Comparison of ENCODE assay signal across 3 fruit fly cellular contexts in the genomic region with DNA sequence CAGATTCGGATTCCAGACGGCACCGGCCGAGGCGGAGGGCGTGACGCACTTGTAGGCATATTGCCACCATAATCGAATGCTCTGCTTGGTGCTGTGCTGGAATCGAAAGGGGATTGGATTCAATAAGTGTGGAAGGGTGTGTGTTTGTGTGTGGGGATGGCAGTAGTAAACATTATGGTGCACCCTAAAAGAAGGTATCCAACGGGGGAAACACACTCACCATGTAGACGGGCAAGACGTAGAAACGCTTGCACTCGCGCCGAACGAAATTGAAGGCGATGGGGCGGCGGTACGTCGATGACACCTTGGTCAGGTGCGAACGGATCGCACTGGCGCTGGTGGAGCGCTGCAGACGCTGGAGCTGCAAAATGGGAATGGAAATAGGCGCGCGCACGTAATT.
TF ChIP-seq lines count a peak whose summit lies in the region.

No protein-coding gene starts in this region.

- no peak for TF ChIP-seq CTCF in whole organism, embryonic (GFP tag; optimal IDR thresholded peaks at IDR 0.05; lab: Kevin White, UChicago)

TF ChIP-seq in whole organism, embryonic, 481 proteins besides CTCF, POLR2A, EP300 and RAD21:
- no peak for TF ChIP-seq scrt (GFP tag; optimal IDR thresholded peaks at IDR 0.05; lab: Kevin White, UChicago)
- TF ChIP-seq B-H1 (GFP tag; IDR thresholded peaks at IDR 0.05; lab: Robert Waterston, UW) = no peak
- TF ChIP-seq dysf (GFP tag; IDR thresholded peaks at IDR 0.05; lab: Robert Waterston, UW) = 0 out of 3 replicates have a peak, but pooled peaks have one; percentile 20
- TF ChIP-seq chinmo (GFP tag; IDR thresholded peaks at IDR 0.05; lab: Robert Waterston, UW; ENCODE audit: partially characterized antibody) = 0 out of 4 replicates have a peak, but pooled peaks have one; percentile 41
- TF ChIP-seq pfk (GFP tag; optimal IDR thresholded peaks at IDR 0.05; lab: Kevin White, UChicago) = no peak
- peak; percentile 89 for TF ChIP-seq Ets65A (GFP tag; lab: Kevin White, UChicago)
- no peak for TF ChIP-seq CG12299 (tag; optimal IDR thresholded peaks at IDR 0.05; lab: Kevin White, UChicago)
- TF ChIP-seq zfh1 (GFP tag; IDR thresholded peaks at IDR 0.05; lab: Robert Waterston, UW) = 0 out of 3 replicates have a peak, but pooled peaks have one; percentile 23
- TF ChIP-seq Med (GFP tag; lab: Kevin White, UChicago) = peak; percentile 28
- no peak for TF ChIP-seq pan (optimal IDR thresholded peaks at IDR 0.05; lab: Kevin White, UChicago)
- TF ChIP-seq pan (GFP tag; optimal IDR thresholded peaks at IDR 0.05 in 1 of 2, IDR thresholded peaks at IDR 0.05 in 1 of 2) = peak in 1 of 2 experiments; percentile 21
- TF ChIP-seq phol (tag; optimal IDR thresholded peaks at IDR 0.05; lab: Kevin White, UChicago) = no peak

TF ChIP-seq in whole organism, pupa, 21 proteins besides CTCF, POLR2A, EP300 and RAD21:
- no peak for TF ChIP-seq CG9948 (tag; optimal IDR thresholded peaks at IDR 0.05; lab: Kevin White, UChicago)
- TF ChIP-seq D1 (tag; optimal IDR thresholded peaks at IDR 0.05; lab: Kevin White, UChicago) = no peak
- 0 out of 3 replicates have a peak, but pooled peaks have one; percentile 5 for TF ChIP-seq fd96Ca (GFP tag; IDR thresholded peaks at IDR 0.05; lab: Robert Waterston, UW)
- no peak for TF ChIP-seq CG17806 (tag; optimal IDR thresholded peaks at IDR 0.05; lab: Kevin White, UChicago)
- TF ChIP-seq CG13204 (GFP tag; optimal IDR thresholded peaks at IDR 0.05; lab: Kevin White, UChicago) = no peak
- TF ChIP-seq Pif1A (GFP tag; optimal IDR thresholded peaks at IDR 0.05; lab: Kevin White, UChicago) = no peak

TF ChIP-seq in whole organism, wandering third instar larva, 38 proteins besides CTCF, POLR2A, EP300 and RAD21:
- TF ChIP-seq Rel (GFP tag; optimal IDR thresholded peaks at IDR 0.05; lab: Kevin White, UChicago) (no peak), Rel (tag; optimal IDR thresholded peaks at IDR 0.05; lab: Kevin White, UChicago) (peak; percentile 77), GATAd (GFP tag; optimal IDR thresholded peaks at IDR 0.05; lab: Kevin White, UChicago) (no peak)
